Worm (Caenorhabditis elegans): ENCODE data around the gene nex-3.

- TF ChIP-seq efl-1 (GFP tag; optimal IDR thresholded peaks at IDR 0.05), result no peak
- TF ChIP-seq athp-1 (tag; optimal IDR thresholded peaks at IDR 0.05), result no peak
- TF ChIP-seq tlf-1 (GFP tag; optimal IDR thresholded peaks at IDR 0.05), result no peak
- no peak for TF ChIP-seq dpl-1 (GFP tag; optimal IDR thresholded peaks at IDR 0.05)
- TF ChIP-seq nfya-1 (tag; optimal IDR thresholded peaks at IDR 0.05; ENCODE audit: borderline replicate concordance, insufficient read depth), result no peak
- TF ChIP-seq snpc-4 (GFP tag; optimal IDR thresholded peaks at IDR 0.05), result no peak
- TF ChIP-seq snpc-4 (tag; optimal IDR thresholded peaks at IDR 0.05), result no peak
- TF ChIP-seq ama-1 (optimal IDR thresholded peaks at IDR 0.05), result no peak
- TF ChIP-seq ama-1 (GFP tag; optimal IDR thresholded peaks at IDR 0.05), result no peak
- no peak for TF ChIP-seq D2030.7 (GFP tag; IDR thresholded peaks at IDR 0.05)
Measured at ce11 chrIII:4397115-4397514, 44.8 kb upstream of the nex-3 start, which contains the start of gene R07E5.5.
